Fruit fly (Drosophila melanogaster): Measurements from ENCODE around the gene CG9281.

The CG9281 gene

dm6 chrX:15703720-15704206 lies 6.6 kb downstream of the CG9281 start, which contains the start of the genes Pis and Hap40 (continued):
- no peak for TF ChIP-seq CG7987 (GFP tag; optimal IDR thresholded peaks at IDR 0.05)
- no peak for TF ChIP-seq CG8359 (GFP tag; optimal IDR thresholded peaks at IDR 0.05; ENCODE audit: borderline replicate concordance)
- TF ChIP-seq Xbp1 (GFP tag; optimal IDR thresholded peaks at IDR 0.05): peak; percentile 74
- TF ChIP-seq tio (GFP tag; optimal IDR thresholded peaks at IDR 0.05): no peak
- TF ChIP-seq gce (GFP tag; IDR thresholded peaks at IDR 0.05): no peak
- peak; percentile 40 for TF ChIP-seq CG8944 (GFP tag; optimal IDR thresholded peaks at IDR 0.05)
- no peak for TF ChIP-seq TFAM (GFP tag; optimal IDR thresholded peaks at IDR 0.05)
- TF ChIP-seq CG15269 (tag; optimal IDR thresholded peaks at IDR 0.05): peak; percentile 78
- TF ChIP-seq BtbVII (GFP tag; optimal IDR thresholded peaks at IDR 0.05): no peak
- TF ChIP-seq D (optimal IDR thresholded peaks at IDR 0.05): no peak
- peak; percentile 29 for TF ChIP-seq D (GFP tag; optimal IDR thresholded peaks at IDR 0.05)
- TF ChIP-seq danr (GFP tag; IDR thresholded peaks at IDR 0.05): 0 out of 2 replicates have a peak, but pooled peaks have one; percentile 35
- TF ChIP-seq CG12299 (tag; optimal IDR thresholded peaks at IDR 0.05): peak; percentile 33
- peak; percentile 58 for TF ChIP-seq sd (tag; optimal IDR thresholded peaks at IDR 0.05)
- no peak for TF ChIP-seq hbn (GFP tag; IDR thresholded peaks at IDR 0.05; ENCODE audit: partially characterized antibody)
- no peak for TF ChIP-seq bbx (GFP tag; IDR thresholded peaks at IDR 0.05; ENCODE audit: partially characterized antibody)
- no peak for TF ChIP-seq CG12236 (GFP tag; optimal IDR thresholded peaks at IDR 0.05)
- no peak for TF ChIP-seq lov (optimal IDR thresholded peaks at IDR 0.05)
- TF ChIP-seq lov (GFP tag; IDR thresholded peaks at IDR 0.05): no peak
- TF ChIP-seq CG11695 (GFP tag; IDR thresholded peaks at IDR 0.05): peak; percentile 67; the same call in 2 of the 3 replicates
- TF ChIP-seq ab (GFP tag; optimal IDR thresholded peaks at IDR 0.05): no peak
- TF ChIP-seq CG17328 (GFP tag; IDR thresholded peaks at IDR 0.05): 0 out of 2 replicates have a peak, but pooled peaks have one; percentile 39
- TF ChIP-seq CG15601 (tag; optimal IDR thresholded peaks at IDR 0.05): peak; percentile 90
- no peak for TF ChIP-seq eve (GFP tag; optimal IDR thresholded peaks at IDR 0.05)
- TF ChIP-seq trh (GFP tag; optimal IDR thresholded peaks at IDR 0.05): no peak
- no peak for TF ChIP-seq disco-r (GFP tag; optimal IDR thresholded peaks at IDR 0.05)
- TF ChIP-seq Atf6 (GFP tag; IDR thresholded peaks at IDR 0.05): peak; percentile 45; the same call in 1 of the 2 replicates
- TF ChIP-seq ato (GFP tag; IDR thresholded peaks at IDR 0.05; ENCODE audit: partially characterized antibody): no peak
- peak; percentile 82 for TF ChIP-seq CG9215 (GFP tag; IDR thresholded peaks at IDR 0.05)
- peak; percentile 51; the same call in 1 of the 2 replicates for TF ChIP-seq seq (GFP tag; IDR thresholded peaks at IDR 0.05)
- TF ChIP-seq dmrt99B (tag; optimal IDR thresholded peaks at IDR 0.05): no peak
- TF ChIP-seq CG3847 (GFP tag; IDR thresholded peaks at IDR 0.05): peak; percentile 81
- peak; percentile 44 for TF ChIP-seq az2 (GFP tag; optimal IDR thresholded peaks at IDR 0.05)
- TF ChIP-seq tgo (GFP tag; IDR thresholded peaks at IDR 0.05): peak; percentile 78
- no peak for TF ChIP-seq CG3838 (GFP tag; optimal IDR thresholded peaks at IDR 0.05)
- no peak for TF ChIP-seq gcm2 (GFP tag; optimal IDR thresholded peaks at IDR 0.05)
- no peak for TF ChIP-seq ro (GFP tag; IDR thresholded peaks at IDR 0.05)
- TF ChIP-seq pnt (GFP tag; optimal IDR thresholded peaks at IDR 0.05): peak; percentile 73
- no peak for TF ChIP-seq CG3407 (GFP tag; optimal IDR thresholded peaks at IDR 0.05)
- TF ChIP-seq maf-S (GFP tag; optimal IDR thresholded peaks at IDR 0.05): peak; percentile 0
- no peak for TF ChIP-seq CG33213 (GFP tag; optimal IDR thresholded peaks at IDR 0.05)
- peak; percentile 82 for TF ChIP-seq slbo (GFP tag; IDR thresholded peaks at IDR 0.05)
- TF ChIP-seq CG18476 (GFP tag; optimal IDR thresholded peaks at IDR 0.05): peak; percentile 48
- peak; percentile 55 for TF ChIP-seq Usf (GFP tag; optimal IDR thresholded peaks at IDR 0.05)
- no peak for TF ChIP-seq dm (GFP tag; optimal IDR thresholded peaks at IDR 0.05)
- no peak for TF ChIP-seq MTF-1 (GFP tag; optimal IDR thresholded peaks at IDR 0.05; ENCODE audit: borderline replicate concordance)
- TF ChIP-seq CG13424 (tag; optimal IDR thresholded peaks at IDR 0.05): peak; percentile 82
- TF ChIP-seq CG32532 (GFP tag; IDR thresholded peaks at IDR 0.05): peak; percentile 76
- TF ChIP-seq ind (GFP tag; optimal IDR thresholded peaks at IDR 0.05): peak; percentile 80
- TF ChIP-seq Scr (GFP tag; IDR thresholded peaks at IDR 0.05; ENCODE audit: partially characterized antibody): no peak
- TF ChIP-seq da (GFP tag; optimal IDR thresholded peaks at IDR 0.05): no peak
- peak; percentile 27 for TF ChIP-seq salm (tag; optimal IDR thresholded peaks at IDR 0.05)

All from whole organism, embryonic.